Worm (Caenorhabditis elegans) whole organism, midembryonic: Measurements from ENCODE around the gene nse-4.

Experiments used
- T22C8.4 ChIP-seq: fragments of 200-800 bp; sonication (Bioruptor generic); IDR thresholded peaks from 2 replicates; pipeline ENCODE4 v1.3.6; 2022; ENCODE audit warnings: missing genetic modification characterization, missing compliant biosample characterization
- klf-2 ChIP-seq: fragments of 200-800 bp; sonication (Bioruptor generic); conservative IDR thresholded peaks from 2 replicates; pipeline ENCODE4 v1.3.6; 2022; ENCODE audit warnings: missing genetic modification reagents, missing genetic modification characterization, missing compliant biosample characterization
- med-1 ChIP-seq: sonication (generic microtip); optimal IDR thresholded peaks from 2 replicates; lab custom pipeline; 2017; ENCODE audit warnings: missing genetic modification characterization, mild to moderate bottlenecking, missing compliant biosample characterization, antibody characterized with exemption, missing genetic modification reagents; ENCODE audit not compliant: insufficient read depth
- ref-1 ChIP-seq: fragments of 200-800 bp; sonication (Bioruptor generic); conservative IDR thresholded peaks from 2 replicates; pipeline ENCODE4 v1.3.6; 2022; ENCODE audit warnings: missing genetic modification reagents, missing genetic modification characterization, missing compliant biosample characterization
- tab-1 ChIP-seq: fragments of 200-800 bp; sonication (Bioruptor generic); IDR thresholded peaks from 2 replicates; pipeline ENCODE4 v1.3.6; 2022; ENCODE audit warnings: missing genetic modification characterization, missing compliant biosample characterization
- ztf-23 ChIP-seq: fragments of 200-800 bp; sonication (Bioruptor generic); IDR thresholded peaks from 2 replicates; pipeline ENCODE4 v1.3.6; 2022; ENCODE audit warnings: missing genetic modification reagents, missing genetic modification characterization, missing compliant biosample characterization
- ztf-29 ChIP-seq: fragments of 200-800 bp; sonication (Bioruptor generic); IDR thresholded peaks from 2 replicates; pipeline ENCODE4 v1.3.6; 2022; ENCODE audit warnings: missing genetic modification reagents, missing genetic modification characterization, missing compliant biosample characterization

DNA sequence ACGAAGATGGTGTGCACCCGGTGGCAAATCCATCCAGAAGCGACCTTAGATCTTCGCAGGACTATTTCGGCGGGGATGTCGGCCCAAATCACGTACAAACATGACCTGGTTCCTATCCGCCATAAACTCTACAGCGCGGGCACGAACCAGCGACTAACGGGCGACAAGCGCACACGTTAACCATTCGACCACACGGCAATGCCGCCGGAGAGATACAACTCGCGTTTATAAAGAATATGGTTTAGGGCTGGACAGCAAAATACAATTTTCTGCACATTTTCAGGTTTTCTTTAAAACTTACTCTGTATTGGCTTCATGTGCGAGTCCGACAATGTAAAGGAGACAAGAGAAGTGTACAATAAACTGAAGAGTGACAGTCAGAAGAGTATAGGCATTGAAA, 6.6 kb upstream of the nse-4 start:
- TF ChIP-seq ref-1 (GFP tag; lab: Robert Waterston, UW) (peak; percentile 91), tab-1 (GFP tag; lab: Robert Waterston, UW) (peak; percentile 96), ztf-29 (GFP tag; lab: Robert Waterston, UW) (peak; percentile 94), med-1 (GFP tag; lab: Kevin White, UChicago) (peak; percentile 78), ztf-23 (GFP tag; lab: Robert Waterston, UW) (peak; percentile 95), T22C8.4 (GFP tag; lab: Robert Waterston, UW) (peak; percentile 86), klf-2 (GFP tag; lab: Robert Waterston, UW) (peak; percentile 96)
